Fruit fly (Drosophila melanogaster) whole organism, wandering third instar larva: ENCODE measurements around the gene CG17177.

Experiments
- Hr78 ChIP-seq: fragments of >200 bp; optimal IDR thresholded peaks from 2 replicates; lab custom pipeline; 2017; ENCODE audit warnings: missing biosample characterization, missing genetic modification characterization
- Hr83 ChIP-seq: fragments of 200-300 bp; sonication (Bioruptor generic); optimal IDR thresholded peaks from 2 replicates; lab custom pipeline; 2016; ENCODE audit warnings: missing biosample characterization, mild to moderate bottlenecking, missing genetic modification characterization, moderate library complexity; ENCODE audit not compliant: poor library complexity, severe bottlenecking
- OdsH ChIP-seq: fragments of 200-800 bp; sonication (Bioruptor generic); optimal IDR thresholded peaks from 2 replicates; lab custom pipeline; 2016; ENCODE audit warnings: missing biosample characterization, mild to moderate bottlenecking, missing genetic modification characterization
- br ChIP-seq: fragments of 200-800 bp; sonication (Bioruptor generic); optimal IDR thresholded peaks from 2 replicates; lab custom pipeline; 2016; ENCODE audit warnings: missing biosample characterization, missing genetic modification characterization
- dsf ChIP-seq: sonication (Bioruptor generic); optimal IDR thresholded peaks from 2 replicates; lab custom pipeline; 2016; ENCODE audit warnings: missing biosample characterization, missing genetic modification characterization, borderline replicate concordance
- lola ChIP-seq: fragments of >200 bp; optimal IDR thresholded peaks from 2 replicates; lab custom pipeline; 2017; ENCODE audit warnings: missing biosample characterization, missing genetic modification characterization
- pan ChIP-seq: fragments of >200 bp; optimal IDR thresholded peaks from 2 replicates; lab custom pipeline; 2017
- psq ChIP-seq: fragments of 200-800 bp; sonication (Bioruptor generic); optimal IDR thresholded peaks from 3 replicates; lab custom pipeline; 2017; ENCODE audit warnings: missing biosample characterization, mild to moderate bottlenecking, missing genetic modification characterization, moderate library complexity
- sage ChIP-seq: fragments of 200-800 bp; sonication (Bioruptor generic); optimal IDR thresholded peaks from 2 replicates; lab custom pipeline; 2016; ENCODE audit warnings: missing biosample characterization, mild to moderate bottlenecking, missing genetic modification characterization

- no peak for TF ChIP-seq psq (GFP tag; lab: Kevin White, UChicago)
- TF ChIP-seq pan = no peak
- no peak for TF ChIP-seq OdsH
- no peak for TF ChIP-seq Hr83 (GFP tag; lab: Kevin White, UChicago)
- no peak for TF ChIP-seq br (GFP tag; lab: Kevin White, UChicago)
- TF ChIP-seq lola = no peak
- no peak for TF ChIP-seq Hr78 (GFP tag; lab: Kevin White, UChicago)
- no peak for TF ChIP-seq dsf (GFP tag; lab: Kevin White, UChicago)
- no peak for TF ChIP-seq sage (GFP tag; lab: Kevin White, UChicago)
Measured at dm6 chr3L:14654737-14655136, 46.7 kb downstream of the CG17177 start.
